Fruit fly (Drosophila melanogaster) whole organism, embryonic: ENCODE data around the gene Cln7.

Experiments used
- CG10321 ChIP-seq: fragments of 200-800 bp; sonication (Bioruptor generic); IDR thresholded peaks from 2 replicates; pipeline ENCODE4 v1.3.6; 2022; ENCODE audit warnings: missing biosample characterization, missing genetic modification characterization
- CG10431 ChIP-seq: fragments of 200-800 bp; sonication (Bioruptor generic); optimal IDR thresholded peaks from 3 replicates; lab custom pipeline; 2018; ENCODE audit warnings: missing biosample characterization, mild to moderate bottlenecking, missing genetic modification characterization
- CG10565 ChIP-seq: fragments of 200-800 bp; sonication (Bioruptor generic); optimal IDR thresholded peaks from 3 replicates; lab custom pipeline; 2016; ENCODE audit warnings: missing biosample characterization, mild to moderate bottlenecking, missing genetic modification characterization
- CG10654 ChIP-seq: fragments of 200-800 bp; sonication (Bioruptor generic); optimal IDR thresholded peaks from 2 replicates; lab custom pipeline; 2016; ENCODE audit warnings: missing biosample characterization, missing genetic modification characterization
- CG11696 ChIP-seq: fragments of 200-800 bp; sonication (Bioruptor generic); IDR thresholded peaks from 2 replicates; pipeline ENCODE4 v1.3.6; 2022; ENCODE audit warnings: missing biosample characterization, missing genetic modification characterization
- CG14860 ChIP-seq: fragments of 200-800 bp; sonication (Bioruptor generic); IDR thresholded peaks from 3 replicates; pipeline ENCODE4 v1.3.6; 2022; ENCODE audit warnings: missing biosample characterization, missing genetic modification characterization; ENCODE audit not compliant: partially characterized antibody
- CG1529 ChIP-seq: fragments of 200-800 bp; sonication (Bioruptor generic); optimal IDR thresholded peaks from 3 replicates; lab custom pipeline; 2018; ENCODE audit warnings: missing biosample characterization, missing genetic modification characterization
- CG1602 ChIP-seq: fragments of 200-800 bp; sonication (Bioruptor generic); optimal IDR thresholded peaks from 3 replicates; lab custom pipeline; 2016; ENCODE audit warnings: missing biosample characterization, missing genetic modification characterization
- CG16813 ChIP-seq: fragments of 200-800 bp; sonication (Bioruptor generic); IDR thresholded peaks from 3 replicates; pipeline ENCODE4 v1.3.6; 2022; ENCODE audit warnings: missing biosample characterization, missing genetic modification characterization; ENCODE audit not compliant: partially characterized antibody
- CG30020 ChIP-seq: fragments of 200-800 bp; optimal IDR thresholded peaks from 2 replicates; lab custom pipeline; 2019; ENCODE audit warnings: missing biosample characterization, mild to moderate bottlenecking, missing genetic modification characterization, moderate library complexity
- CG3065 ChIP-seq: fragments of 200-800 bp; sonication (Bioruptor generic); optimal IDR thresholded peaks from 2 replicates; lab custom pipeline; 2016; ENCODE audit warnings: missing biosample characterization, missing genetic modification characterization
- CG33557 ChIP-seq: fragments of 200-800 bp; sonication (Bioruptor generic); optimal IDR thresholded peaks from 2 replicates; lab custom pipeline; 2019; ENCODE audit warnings: missing biosample characterization, mild to moderate bottlenecking, missing genetic modification characterization, moderate library complexity
- CG34422 ChIP-seq: fragments of 200-800 bp; sonication (Bioruptor generic); IDR thresholded peaks from 3 replicates; pipeline ENCODE4 v1.3.6; 2022; ENCODE audit warnings: missing biosample characterization, missing genetic modification characterization
- CG4617 ChIP-seq: fragments of 200-800 bp; sonication (Bioruptor generic); optimal IDR thresholded peaks from 3 replicates; lab custom pipeline; 2016; ENCODE audit warnings: missing biosample characterization, missing genetic modification characterization, borderline replicate concordance
- CG7745 ChIP-seq: fragments of 200-800 bp; sonication (Bioruptor generic); optimal IDR thresholded peaks from 2 replicates; lab custom pipeline; 2018; ENCODE audit warnings: missing biosample characterization, mild to moderate bottlenecking, missing genetic modification characterization, moderate library complexity
- CG7928 ChIP-seq: fragments of 200-800 bp; sonication (Bioruptor generic); optimal IDR thresholded peaks from 2 replicates; lab custom pipeline; 2017; ENCODE audit warnings: missing biosample characterization, mild to moderate bottlenecking, missing genetic modification characterization
- CG8478 ChIP-seq: fragments of >200 bp; optimal IDR thresholded peaks from 2 replicates; lab custom pipeline; 2018
- CG9817 ChIP-seq: fragments of 200-800 bp; sonication (Bioruptor generic); optimal IDR thresholded peaks from 2 replicates; lab custom pipeline; 2018; ENCODE audit warnings: missing biosample characterization, mild to moderate bottlenecking, missing genetic modification characterization, moderate library complexity
- CoRest ChIP-seq: fragments of 200-800 bp; sonication (Bioruptor generic); optimal IDR thresholded peaks from 3 replicates; lab custom pipeline; 2018; ENCODE audit warnings: missing biosample characterization, mild to moderate bottlenecking, missing genetic modification characterization, moderate library complexity
- D19A ChIP-seq: fragments of 200-800 bp; optimal IDR thresholded peaks from 3 replicates; lab custom pipeline; 2019; ENCODE audit warnings: missing biosample characterization, mild to moderate bottlenecking, missing genetic modification characterization, moderate library complexity
- Elba2 ChIP-seq: fragments of 200-800 bp; sonication (Bioruptor generic); optimal IDR thresholded peaks from 3 replicates; lab custom pipeline; 2016; ENCODE audit warnings: missing biosample characterization, missing genetic modification characterization
- H15 ChIP-seq: fragments of 200-800 bp; sonication (Bioruptor generic); IDR thresholded peaks from 3 replicates; pipeline ENCODE4 v1.3.6; 2022; ENCODE audit warnings: missing biosample characterization, missing genetic modification characterization
- MESR4 ChIP-seq: fragments of 200-800 bp; sonication (Bioruptor generic); optimal IDR thresholded peaks from 2 replicates; lab custom pipeline; 2018; ENCODE audit warnings: missing biosample characterization, mild to moderate bottlenecking, missing genetic modification characterization, moderate library complexity
- Med ChIP-seq: fragments of 200-800 bp; sonication (Bioruptor generic); peaks from one replicate; lab custom pipeline; 2016; ENCODE audit warnings: missing biosample characterization, missing genetic modification characterization, mild to moderate bottlenecking, inconsistent platforms, moderate library complexity
- Meics ChIP-seq: fragments of 200-800 bp; sonication (Bioruptor generic); optimal IDR thresholded peaks from 2 replicates; lab custom pipeline; 2017; ENCODE audit warnings: missing biosample characterization, mild to moderate bottlenecking, missing genetic modification characterization
- NC2β ChIP-seq: fragments of 200-800 bp; sonication (Bioruptor generic); optimal IDR thresholded peaks from 2 replicates; lab custom pipeline; 2016; ENCODE audit warnings: missing biosample characterization, missing genetic modification characterization
- Opbp ChIP-seq: fragments of 200-800 bp; sonication (Bioruptor generic); IDR thresholded peaks from 3 replicates; pipeline ENCODE4 v1.3.6; 2022; ENCODE audit warnings: missing biosample characterization, missing genetic modification characterization; ENCODE audit not compliant: partially characterized antibody
- Pdp1 ChIP-seq, 2 experiments: fragments of 200-800 bp; sonication (Bioruptor generic); optimal IDR thresholded peaks; 3 replicates each; lab custom pipeline; 2016; ENCODE audit warnings: missing biosample characterization in 2 of 2, missing genetic modification characterization in 2 of 2, mild to moderate bottlenecking in 1 of 2, moderate library complexity in 1 of 2
- Ptx1 ChIP-seq: fragments of 200-800 bp; sonication (Bioruptor generic); IDR thresholded peaks from 2 replicates; pipeline ENCODE4 v1.3.6; 2022; ENCODE audit warnings: missing biosample characterization, missing genetic modification characterization
- Vsx1 ChIP-seq: fragments of 200-800 bp; sonication (Bioruptor generic); optimal IDR thresholded peaks from 2 replicates; lab custom pipeline; 2017; ENCODE audit warnings: missing biosample characterization, mild to moderate bottlenecking, missing genetic modification characterization, missing genetic modification reagents
- cad ChIP-seq: fragments of >200 bp; optimal IDR thresholded peaks from 2 replicates; lab custom pipeline; 2017; ENCODE audit warnings: missing biosample characterization, missing genetic modification characterization
- chif ChIP-seq, 2 experiments: fragments of 200-800 bp; sonication (Bioruptor generic); optimal IDR thresholded peaks; 3 replicates each; lab custom pipeline; 2016; ENCODE audit warnings: missing biosample characterization in 2 of 2, missing genetic modification characterization in 2 of 2
- ems ChIP-seq: fragments of 200-800 bp; sonication (Bioruptor generic); optimal IDR thresholded peaks from 3 replicates; lab custom pipeline; 2016; ENCODE audit warnings: missing biosample characterization, missing genetic modification characterization
- h ChIP-seq: fragments of >200 bp; optimal IDR thresholded peaks from 2 replicates; lab custom pipeline; 2017
- hb ChIP-seq: fragments of 200-800 bp; sonication (Bioruptor generic); IDR thresholded peaks from 3 replicates; pipeline ENCODE4 v1.3.6; 2022; ENCODE audit warnings: missing biosample characterization, missing genetic modification characterization; ENCODE audit not compliant: partially characterized antibody
- jing ChIP-seq: fragments of 200-800 bp; sonication (Bioruptor generic); optimal IDR thresholded peaks from 2 replicates; lab custom pipeline; 2018; ENCODE audit warnings: missing biosample characterization, mild to moderate bottlenecking, missing genetic modification characterization
- jumu ChIP-seq: fragments of 200-800 bp; sonication (Bioruptor generic); optimal IDR thresholded peaks from 3 replicates; lab custom pipeline; 2016; ENCODE audit warnings: missing biosample characterization, missing genetic modification characterization
- kay ChIP-seq: fragments of 200-800 bp; sonication (Bioruptor generic); optimal IDR thresholded peaks from 2 replicates; lab custom pipeline; 2016; ENCODE audit warnings: missing biosample characterization, missing genetic modification characterization
- klu ChIP-seq: fragments of 200-800 bp; sonication (Bioruptor generic); IDR thresholded peaks from 2 replicates; pipeline ENCODE4 v1.3.6; 2022; ENCODE audit warnings: missing biosample characterization, missing genetic modification characterization
- lbe ChIP-seq: fragments of 200-800 bp; sonication (Bioruptor generic); optimal IDR thresholded peaks from 2 replicates; lab custom pipeline; 2016; ENCODE audit warnings: missing biosample characterization, mild to moderate bottlenecking, missing genetic modification characterization
- lola ChIP-seq, 3 experiments: fragments of >200 bp in 2 of 3; fragments of 200-800 bp in 1 of 3; sonication (Bioruptor generic) in 1 of 3; optimal IDR thresholded peaks; 2 replicates each; lab custom pipeline; 2017 to 2019; ENCODE audit warnings: missing biosample characterization in 3 of 3, missing genetic modification characterization in 3 of 3, mild to moderate bottlenecking in 1 of 3, moderate library complexity in 1 of 3
- otp ChIP-seq: fragments of 200-800 bp; sonication (Bioruptor generic); IDR thresholded peaks from 3 replicates; pipeline ENCODE4, ENCODE4 v1.3.6; 2022; ENCODE audit warnings: missing biosample characterization, missing genetic modification characterization
- pzg ChIP-seq: fragments of 200-800 bp; sonication (Bioruptor generic); optimal IDR thresholded peaks from 3 replicates; lab custom pipeline; 2018; ENCODE audit warnings: missing biosample characterization, mild to moderate bottlenecking, missing genetic modification characterization, moderate library complexity
- ranshi ChIP-seq: fragments of 200-800 bp; sonication (Bioruptor generic); IDR thresholded peaks from 2 replicates; pipeline ENCODE4 v1.3.6; 2022; ENCODE audit warnings: missing biosample characterization, missing genetic modification characterization
- shn ChIP-seq: fragments of 200-800 bp; sonication (Bioruptor generic); optimal IDR thresholded peaks from 3 replicates; lab custom pipeline; 2016; ENCODE audit warnings: missing biosample characterization, missing genetic modification characterization
- slbo ChIP-seq: fragments of 200-800 bp; sonication (Bioruptor generic); IDR thresholded peaks from 2 replicates; pipeline ENCODE4 v1.3.6; 2022; ENCODE audit warnings: missing biosample characterization, missing genetic modification characterization
- tap ChIP-seq: fragments of 200-800 bp; optimal IDR thresholded peaks from 3 replicates; lab custom pipeline; 2019; ENCODE audit warnings: missing biosample characterization, mild to moderate bottlenecking, missing genetic modification characterization, moderate library complexity
- yki ChIP-seq: fragments of >200 bp; optimal IDR thresholded peaks from 3 replicates; lab custom pipeline; 2018
- zf30C ChIP-seq: fragments of 200-800 bp; sonication (Bioruptor generic); optimal IDR thresholded peaks from 3 replicates; lab custom pipeline; 2018; ENCODE audit warnings: missing biosample characterization, mild to moderate bottlenecking, missing genetic modification characterization

The Cln7 gene

DNA sequence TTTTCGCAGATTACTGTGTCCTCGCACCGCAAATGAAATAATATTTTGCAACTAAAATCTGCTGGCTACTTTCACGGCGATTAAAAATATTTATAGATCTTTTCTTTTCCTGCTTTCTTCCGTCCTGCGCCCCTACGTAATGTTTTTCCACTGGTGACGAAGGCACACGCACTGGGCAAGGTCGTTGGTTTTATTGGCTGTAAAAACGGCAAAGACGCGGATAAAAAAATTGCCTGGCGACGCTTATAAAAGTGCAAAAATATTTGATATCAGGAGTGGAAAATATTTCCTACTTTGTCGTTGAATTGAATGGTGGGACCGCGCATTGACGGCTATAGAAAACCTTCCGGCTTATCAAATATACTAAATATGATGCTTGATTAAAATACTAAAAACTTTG lies 24.0 kb upstream of the Cln7 start, which contains the start of gene Sh3beta:
Sh3beta (minus strand) TSS at position 327 of the 400 bp plus-strand sequence.
- peak; percentile 2 for TF ChIP-seq pzg (GFP tag; lab: Kevin White, UChicago)
- no peak for TF ChIP-seq CG10565 (GFP tag; lab: Kevin White, UChicago)
- peak; percentile 51 for TF ChIP-seq MESR4
- no peak for TF ChIP-seq D19A (tag; lab: Kevin White, UChicago)
- TF ChIP-seq Pdp1 (GFP tag; optimal IDR thresholded peaks at IDR 0.05; lab: Kevin White, UChicago) = no peak
- peak; percentile 76 for TF ChIP-seq Med
- TF ChIP-seq Meics = peak; percentile 38
- no peak for TF ChIP-seq slbo (GFP tag; lab: Robert Waterston, UW)
- TF ChIP-seq CG34422 (GFP tag; lab: Robert Waterston, UW) = 0 out of 3 replicates have a peak, but pooled peaks have one; percentile 21
- peak; percentile 6 for TF ChIP-seq cad (GFP tag; lab: Kevin White, UChicago)
- peak; percentile 39 for TF ChIP-seq CG4617 (GFP tag; lab: Kevin White, UChicago)
- TF ChIP-seq CG3065 (GFP tag; lab: Kevin White, UChicago) = peak; percentile 71
- peak; percentile 16; the same call in 1 of the 2 replicates for TF ChIP-seq CG10321

DNA sequence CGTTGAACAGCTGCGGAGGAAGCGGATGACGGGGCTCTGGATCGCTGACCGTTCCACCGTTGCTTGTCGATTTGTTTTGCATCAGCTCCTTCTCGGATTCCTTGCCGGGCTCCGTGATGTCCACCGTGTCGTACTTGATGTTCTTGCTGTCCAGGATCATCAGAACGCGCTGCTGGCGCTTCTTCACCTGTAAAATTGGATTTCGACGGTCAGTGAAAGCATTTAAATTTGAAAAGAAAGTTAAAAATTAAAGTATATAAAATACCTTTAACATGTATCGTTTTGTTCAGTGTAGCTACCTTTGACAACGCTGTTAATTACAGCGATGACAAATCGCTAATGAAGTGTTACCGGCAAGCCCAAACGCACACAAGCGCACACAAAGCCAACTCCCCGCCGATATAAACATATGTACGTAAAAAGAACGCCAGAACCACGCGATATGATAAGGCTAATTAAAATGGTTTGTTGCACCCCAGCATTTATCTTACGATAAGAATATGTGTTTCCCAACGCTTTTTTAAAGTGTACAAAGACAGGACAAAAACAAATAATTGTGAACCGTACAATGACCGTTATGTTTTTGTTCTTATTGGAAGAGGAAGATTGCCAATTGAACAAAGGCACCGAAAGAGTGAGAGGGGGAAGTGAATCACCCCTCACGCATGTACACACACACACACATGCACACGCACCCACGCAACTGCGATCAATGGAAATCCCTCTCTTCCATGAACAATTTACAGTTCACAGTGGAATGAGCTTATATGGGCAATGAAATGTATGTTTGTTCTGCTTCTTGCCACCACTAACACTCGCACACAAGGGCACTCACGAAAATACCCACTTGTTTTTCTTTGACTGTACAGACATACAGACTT lies 23.1 kb upstream of the Cln7 start:
- TF ChIP-seq CG30020 (tag; lab: Kevin White, UChicago) = no peak
- no peak for TF ChIP-seq yki
- TF ChIP-seq Elba2 (GFP tag; lab: Kevin White, UChicago) = peak; percentile 93
- TF ChIP-seq h = no peak
- TF ChIP-seq chif (GFP tag; optimal IDR thresholded peaks at IDR 0.05; lab: Kevin White, UChicago) = no peak
- TF ChIP-seq klu (GFP tag; lab: Robert Waterston, UW) = peak; percentile 46
- TF ChIP-seq CG10431 = peak; percentile 1
- TF ChIP-seq CG1602 = no peak
- TF ChIP-seq CG16813 = peak; percentile 8; the same call in 1 of the 3 replicates
- peak; percentile 89 for TF ChIP-seq kay (GFP tag; lab: Kevin White, UChicago)
- TF ChIP-seq hb = no peak
- TF ChIP-seq CoRest (tag; lab: Kevin White, UChicago) = no peak
- TF ChIP-seq otp (GFP tag; lab: Robert Waterston, UW) = no peak
- TF ChIP-seq Vsx1 (GFP tag; lab: Kevin White, UChicago) = peak; percentile 95
- TF ChIP-seq CG10654 (GFP tag; lab: Kevin White, UChicago) = no peak
- TF ChIP-seq CG9817 (tag; lab: Kevin White, UChicago) = no peak
- no peak for TF ChIP-seq CG7928
- no peak for TF ChIP-seq lola (GFP tag; optimal IDR thresholded peaks at IDR 0.05; lab: Kevin White, UChicago)
- TF ChIP-seq ranshi (GFP tag; lab: Robert Waterston, UW) = no peak
- TF ChIP-seq Opbp (GFP tag; lab: Robert Waterston, UW) = no peak
- TF ChIP-seq H15 (GFP tag; lab: Robert Waterston, UW) = no peak
- TF ChIP-seq tap (tag; lab: Kevin White, UChicago) = peak; percentile 29
- no peak for TF ChIP-seq NC2β (GFP tag; lab: Kevin White, UChicago)
- TF ChIP-seq shn (GFP tag; lab: Kevin White, UChicago) = no peak
- no peak for TF ChIP-seq jumu (GFP tag; lab: Kevin White, UChicago)
- 0 out of 2 replicates have a peak, but pooled peaks have one; percentile 15 for TF ChIP-seq Ptx1 (GFP tag; lab: Robert Waterston, UW)
- TF ChIP-seq jing (GFP tag; lab: Kevin White, UChicago) = no peak
- TF ChIP-seq CG11696 (GFP tag; lab: Robert Waterston, UW) = no peak
- TF ChIP-seq ems (GFP tag; lab: Kevin White, UChicago) = peak; percentile 31
- TF ChIP-seq lbe (GFP tag; lab: Kevin White, UChicago) = peak; percentile 30
- no peak for TF ChIP-seq CG14860 (GFP tag; lab: Robert Waterston, UW)
- no peak for TF ChIP-seq CG33557 (GFP tag; lab: Kevin White, UChicago)
- no peak for TF ChIP-seq CG1529
- TF ChIP-seq zf30C = peak; percentile 48
- TF ChIP-seq CG8478 (lab: Kevin White, UChicago) = no peak
- no peak for TF ChIP-seq CG7745 (tag; lab: Kevin White, UChicago)
